Fruit fly (Drosophila melanogaster) whole organism, embryonic: ENCODE results near the gene Lgr3.

Source experiments
- Ada2b ChIP-seq: fragments of 200-800 bp; sonication (Bioruptor generic); IDR thresholded peaks from 2 replicates; pipeline ENCODE4 v1.3.6; 2022; ENCODE audit warnings: missing biosample characterization, missing genetic modification characterization
- Asciz ChIP-seq: fragments of 200-800 bp; sonication (Bioruptor generic); optimal IDR thresholded peaks from 2 replicates; lab custom pipeline; 2017; ENCODE audit warnings: missing biosample characterization, mild to moderate bottlenecking, missing genetic modification characterization, missing genetic modification reagents
- Atf-2 ChIP-seq: fragments of 200-800 bp; sonication (Bioruptor generic); optimal IDR thresholded peaks from 2 replicates; lab custom pipeline; 2016; ENCODE audit warnings: missing biosample characterization, missing genetic modification characterization
- Awh ChIP-seq: fragments of 200-800 bp; sonication (Bioruptor generic); IDR thresholded peaks from 2 replicates; pipeline ENCODE4, ENCODE4 v1.3.6; 2022; ENCODE audit warnings: missing biosample characterization, missing genetic modification characterization
- C15 ChIP-seq: fragments of 200-800 bp; sonication (Bioruptor generic); IDR thresholded peaks from 3 replicates; pipeline ENCODE4 v1.3.6; 2022; ENCODE audit warnings: missing biosample characterization, missing genetic modification characterization
- CG10959 ChIP-seq: fragments of 200-800 bp; sonication (Bioruptor generic); IDR thresholded peaks from 2 replicates; pipeline ENCODE4 v1.3.6; 2022; ENCODE audit warnings: missing biosample characterization, missing genetic modification characterization
- CG10979 ChIP-seq: fragments of 200-800 bp; sonication (Bioruptor generic); optimal IDR thresholded peaks from 2 replicates; lab custom pipeline; 2018; ENCODE audit warnings: missing biosample characterization, mild to moderate bottlenecking, missing genetic modification characterization, moderate library complexity
- CG11504 ChIP-seq: fragments of 200-800 bp; sonication (Bioruptor generic); optimal IDR thresholded peaks from 3 replicates; lab custom pipeline; 2019; ENCODE audit warnings: missing biosample characterization, mild to moderate bottlenecking, missing genetic modification characterization, moderate library complexity
- CG11560 ChIP-seq: fragments of 200-800 bp; sonication (Bioruptor generic); IDR thresholded peaks from 3 replicates; pipeline ENCODE4 v1.3.6; 2022; ENCODE audit warnings: missing biosample characterization, missing genetic modification characterization
- CG12219 ChIP-seq: fragments of 200-800 bp; sonication (Bioruptor generic); optimal IDR thresholded peaks from 3 replicates; lab custom pipeline; 2018; ENCODE audit warnings: missing biosample characterization, mild to moderate bottlenecking, missing genetic modification characterization
- CG12659 ChIP-seq: fragments of 200-800 bp; sonication (Bioruptor generic); optimal IDR thresholded peaks from 3 replicates; lab custom pipeline; 2017; ENCODE audit warnings: mild to moderate bottlenecking, missing biosample characterization, missing genetic modification reagents, missing genetic modification characterization
- CG14441 ChIP-seq: fragments of 200-800 bp; sonication (Bioruptor generic); IDR thresholded peaks from 2 replicates; pipeline ENCODE4 v1.3.6; 2022; ENCODE audit warnings: missing biosample characterization, missing genetic modification characterization
- CG17186 ChIP-seq: fragments of 200-800 bp; sonication (Bioruptor generic); optimal IDR thresholded peaks from 3 replicates; lab custom pipeline; 2017; ENCODE audit warnings: missing biosample characterization, missing genetic modification reagents, missing genetic modification characterization
- CG17829 ChIP-seq: fragments of 200-800 bp; optimal IDR thresholded peaks from 2 replicates; lab custom pipeline; 2019; ENCODE audit warnings: missing biosample characterization, mild to moderate bottlenecking, missing genetic modification characterization, moderate library complexity
- CG33557 ChIP-seq: fragments of 200-800 bp; sonication (Bioruptor generic); optimal IDR thresholded peaks from 2 replicates; lab custom pipeline; 2019; ENCODE audit warnings: missing biosample characterization, mild to moderate bottlenecking, missing genetic modification characterization, moderate library complexity
- CG6254 ChIP-seq: fragments of 200-800 bp; sonication (Bioruptor generic); optimal IDR thresholded peaks from 3 replicates; lab custom pipeline; 2017; ENCODE audit warnings: mild to moderate bottlenecking, missing biosample characterization, missing genetic modification reagents, missing genetic modification characterization
- CG6689 ChIP-seq: fragments of 200-800 bp; sonication (Bioruptor generic); IDR thresholded peaks from 2 replicates; pipeline ENCODE4 v1.3.6; 2022; ENCODE audit warnings: missing biosample characterization, missing genetic modification characterization
- CrebB ChIP-seq: fragments of 200-800 bp; sonication (Bioruptor generic); optimal IDR thresholded peaks from 3 replicates; lab custom pipeline; 2018; ENCODE audit warnings: missing biosample characterization, mild to moderate bottlenecking, missing genetic modification characterization
- E2f2 ChIP-seq: fragments of 200-800 bp; sonication (Bioruptor generic); IDR thresholded peaks from 2 replicates; pipeline ENCODE4 v1.3.6; 2022; ENCODE audit warnings: missing biosample characterization, missing genetic modification characterization
- Elba2 ChIP-seq: fragments of 200-800 bp; sonication (Bioruptor generic); optimal IDR thresholded peaks from 3 replicates; lab custom pipeline; 2016; ENCODE audit warnings: missing biosample characterization, missing genetic modification characterization
- Ets65A ChIP-seq: fragments of 200-800 bp; sonication (Bioruptor generic); peaks from one replicate; lab custom pipeline; 2016; ENCODE audit warnings: missing biosample characterization, missing genetic modification characterization
- HHEX ChIP-seq: fragments of 200-800 bp; sonication (Bioruptor generic); optimal IDR thresholded peaks from 3 replicates; lab custom pipeline; 2017; ENCODE audit warnings: missing biosample characterization, mild to moderate bottlenecking, missing genetic modification characterization, missing genetic modification reagents
- MESR4 ChIP-seq: fragments of 200-800 bp; sonication (Bioruptor generic); optimal IDR thresholded peaks from 2 replicates; lab custom pipeline; 2018; ENCODE audit warnings: missing biosample characterization, mild to moderate bottlenecking, missing genetic modification characterization, moderate library complexity
- Mes4 ChIP-seq: fragments of 200-800 bp; sonication (Bioruptor generic); optimal IDR thresholded peaks from 2 replicates; lab custom pipeline; 2016; ENCODE audit warnings: missing biosample characterization, missing genetic modification characterization
- NC2α ChIP-seq: fragments of 200-800 bp; sonication (Bioruptor generic); optimal IDR thresholded peaks from 2 replicates; lab custom pipeline; 2016; ENCODE audit warnings: missing biosample characterization, missing genetic modification characterization
- NC2β ChIP-seq: fragments of 200-800 bp; sonication (Bioruptor generic); optimal IDR thresholded peaks from 2 replicates; lab custom pipeline; 2016; ENCODE audit warnings: missing biosample characterization, missing genetic modification characterization
- NK7.1 ChIP-seq: fragments of 200-800 bp; sonication (Bioruptor generic); optimal IDR thresholded peaks from 3 replicates; lab custom pipeline; 2016; ENCODE audit warnings: missing biosample characterization, missing genetic modification characterization
- Oaz ChIP-seq: fragments of 200-800 bp; sonication (Bioruptor generic); IDR thresholded peaks from 2 replicates; pipeline ENCODE4 v1.3.6; 2022; ENCODE audit warnings: missing biosample characterization, missing genetic modification characterization
- PHDP ChIP-seq: fragments of 200-800 bp; sonication (Bioruptor generic); optimal IDR thresholded peaks from 3 replicates; lab custom pipeline; 2018; ENCODE audit warnings: missing biosample characterization, mild to moderate bottlenecking, missing genetic modification characterization, moderate library complexity
- Ravus ChIP-seq: fragments of 200-800 bp; sonication (Bioruptor generic); IDR thresholded peaks from 2 replicates; pipeline ENCODE4 v1.3.6; 2022; ENCODE audit warnings: missing biosample characterization, missing genetic modification characterization
- YL-1 ChIP-seq: fragments of 200-800 bp; sonication (Bioruptor generic); optimal IDR thresholded peaks from 3 replicates; lab custom pipeline; 2017; ENCODE audit warnings: missing biosample characterization, mild to moderate bottlenecking, missing genetic modification characterization
- bbx ChIP-seq: fragments of 200-800 bp; sonication (Bioruptor generic); IDR thresholded peaks from 2 replicates; pipeline ENCODE4 v1.3.6; 2022; ENCODE audit warnings: missing biosample characterization, missing genetic modification characterization; ENCODE audit not compliant: partially characterized antibody
- caup ChIP-seq: fragments of 200-800 bp; sonication (Bioruptor generic); optimal IDR thresholded peaks from 3 replicates; lab custom pipeline; 2017; ENCODE audit warnings: missing biosample characterization, mild to moderate bottlenecking, missing genetic modification characterization, moderate library complexity; ENCODE audit not compliant: severe bottlenecking
- cwo ChIP-seq: fragments of 200-800 bp; sonication (Bioruptor generic); optimal IDR thresholded peaks from 3 replicates; lab custom pipeline; 2017; ENCODE audit warnings: missing biosample characterization, missing genetic modification characterization, mild to moderate bottlenecking, moderate library complexity, missing genetic modification reagents
- dysf ChIP-seq: fragments of 200-800 bp; sonication (Bioruptor generic); IDR thresholded peaks from 3 replicates; pipeline ENCODE4 v1.3.6; 2022; ENCODE audit warnings: missing biosample characterization, missing genetic modification characterization
- gfzf ChIP-seq: fragments of 200-800 bp; sonication (Bioruptor generic); optimal IDR thresholded peaks from 2 replicates; lab custom pipeline; 2016; ENCODE audit warnings: missing biosample characterization, mild to moderate bottlenecking, missing genetic modification characterization, moderate library complexity
- gro ChIP-seq: fragments of 200-800 bp; sonication (Bioruptor generic); optimal IDR thresholded peaks from 2 replicates; lab custom pipeline; 2016; ENCODE audit warnings: missing biosample characterization, missing genetic modification characterization
- ind ChIP-seq: fragments of 200-800 bp; sonication (Bioruptor generic); optimal IDR thresholded peaks from 3 replicates; lab custom pipeline; 2016; ENCODE audit warnings: missing biosample characterization, missing genetic modification characterization
- nerfin-2 ChIP-seq: fragments of 200-800 bp; sonication (Bioruptor generic); IDR thresholded peaks from 2 replicates; pipeline ENCODE4 v1.3.6; 2022; ENCODE audit warnings: missing biosample characterization, missing genetic modification characterization; ENCODE audit not compliant: partially characterized antibody
- p53 ChIP-seq: fragments of 200-800 bp; sonication (Bioruptor generic); optimal IDR thresholded peaks from 2 replicates; lab custom pipeline; 2016; ENCODE audit warnings: missing biosample characterization, missing genetic modification characterization
- pho ChIP-seq: fragments of 200-800 bp; sonication (Bioruptor generic); optimal IDR thresholded peaks from 2 replicates; lab custom pipeline; 2016; ENCODE audit warnings: missing biosample characterization, missing genetic modification characterization
- repo ChIP-seq: fragments of 200-800 bp; sonication (Bioruptor generic); optimal IDR thresholded peaks from 2 replicates; lab custom pipeline; 2016; ENCODE audit warnings: missing biosample characterization, missing genetic modification characterization
- schlank ChIP-seq: fragments of 200-800 bp; sonication (Bioruptor generic); optimal IDR thresholded peaks from 2 replicates; lab custom pipeline; 2018; ENCODE audit warnings: missing biosample characterization, mild to moderate bottlenecking, missing genetic modification characterization
- sima ChIP-seq: fragments of 200-800 bp; sonication (Bioruptor generic); optimal IDR thresholded peaks from 2 replicates; lab custom pipeline; 2016; ENCODE audit warnings: missing biosample characterization, missing genetic modification characterization
- stc ChIP-seq: fragments of 200-800 bp; sonication (Bioruptor generic); IDR thresholded peaks from 2 replicates; pipeline ENCODE4 v1.3.6; 2022; ENCODE audit warnings: missing biosample characterization, missing genetic modification characterization
- stwl ChIP-seq: fragments of 200-800 bp; sonication (Bioruptor generic); optimal IDR thresholded peaks from 3 replicates; lab custom pipeline; 2018; ENCODE audit warnings: missing biosample characterization, mild to moderate bottlenecking, missing genetic modification characterization, moderate library complexity
- toy ChIP-seq: fragments of 200-800 bp; sonication (Bioruptor generic); IDR thresholded peaks from 2 replicates; pipeline ENCODE4 v1.3.6; 2022; ENCODE audit warnings: missing biosample characterization, missing genetic modification characterization
- trem ChIP-seq: fragments of 200-800 bp; optimal IDR thresholded peaks from 3 replicates; lab custom pipeline; 2019; ENCODE audit warnings: missing biosample characterization, mild to moderate bottlenecking, missing genetic modification characterization, moderate library complexity
- unc-4 ChIP-seq: fragments of 200-800 bp; sonication (Bioruptor generic); IDR thresholded peaks from 2 replicates; pipeline ENCODE4 v1.3.6; 2022; ENCODE audit warnings: missing biosample characterization, missing genetic modification characterization; ENCODE audit not compliant: partially characterized antibody

Gene Lgr3

DNA sequence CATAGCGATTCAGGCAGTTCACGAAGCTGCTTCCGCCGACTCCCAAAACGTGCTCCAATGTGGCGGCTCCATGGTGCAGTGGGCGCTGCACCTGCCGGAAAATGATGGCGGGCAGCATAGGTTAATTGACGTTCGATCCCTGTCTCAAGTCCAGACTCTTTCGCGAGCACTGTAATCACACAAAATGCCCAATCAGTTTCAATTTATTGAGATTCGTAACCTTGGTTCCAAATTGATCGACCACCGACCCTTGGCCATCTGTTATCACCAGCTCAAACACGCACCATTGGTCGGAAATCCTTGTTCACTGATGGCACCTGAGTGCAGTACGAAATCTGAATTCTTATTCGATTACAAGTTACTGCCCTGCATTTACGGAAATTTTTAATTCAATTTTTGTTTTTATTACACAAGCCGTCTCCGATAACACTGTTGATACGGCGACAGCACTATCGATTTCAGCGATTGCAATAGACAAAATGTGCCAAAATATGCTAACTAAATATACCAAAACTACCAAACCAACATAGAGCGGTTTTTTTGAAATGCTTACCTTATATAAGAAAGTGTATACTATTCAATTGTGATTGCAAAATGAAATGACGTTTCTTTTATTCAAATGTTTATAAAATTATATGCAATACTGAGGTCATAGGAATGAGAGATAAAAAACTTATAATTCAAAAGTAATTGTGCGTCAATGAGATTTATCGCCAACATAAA lies 21.2 kb downstream of the Lgr3 start, which contains the start of gene CLS (continued):
- TF ChIP-seq nerfin-2: peak; percentile 29; the same call in 1 of the 2 replicates
- peak; percentile 15 for TF ChIP-seq YL-1 (GFP tag; lab: Kevin White, UChicago)
- TF ChIP-seq CG17186 (GFP tag; lab: Kevin White, UChicago): peak; percentile 4
- peak; percentile 66 for TF ChIP-seq unc-4 (GFP tag; lab: Robert Waterston, UW)
- peak; percentile 77 for TF ChIP-seq gfzf (GFP tag; lab: Kevin White, UChicago)
- TF ChIP-seq CG10979 (tag; lab: Kevin White, UChicago): no peak
- no peak for TF ChIP-seq NC2α (GFP tag; lab: Kevin White, UChicago)
- TF ChIP-seq E2f2 (GFP tag; lab: Robert Waterston, UW): peak; percentile 94
- no peak for TF ChIP-seq Elba2 (GFP tag; lab: Kevin White, UChicago)
- TF ChIP-seq pho (GFP tag; lab: Kevin White, UChicago): no peak
- no peak for TF ChIP-seq Oaz (GFP tag; lab: Robert Waterston, UW)
- TF ChIP-seq trem: peak; percentile 53
- TF ChIP-seq stc (GFP tag; lab: Robert Waterston, UW): no peak
- peak; percentile 7 for TF ChIP-seq PHDP (tag; lab: Kevin White, UChicago)
- TF ChIP-seq bbx (GFP tag; lab: Robert Waterston, UW): peak; percentile 67
- no peak for TF ChIP-seq repo (GFP tag; lab: Kevin White, UChicago)
- no peak for TF ChIP-seq CG12219
- TF ChIP-seq Asciz (GFP tag; lab: Kevin White, UChicago): no peak
- TF ChIP-seq CG12659 (GFP tag; lab: Kevin White, UChicago): peak; percentile 30
- TF ChIP-seq Ada2b (GFP tag; lab: Robert Waterston, UW): no peak
- no peak for TF ChIP-seq CG10959 (GFP tag; lab: Robert Waterston, UW)
- peak; percentile 84 for TF ChIP-seq stwl (tag; lab: Kevin White, UChicago)
- TF ChIP-seq caup (GFP tag; lab: Kevin White, UChicago): no peak
- no peak for TF ChIP-seq CG11560
- no peak for TF ChIP-seq Mes4 (GFP tag; lab: Kevin White, UChicago)
- TF ChIP-seq, all 482 proteins: peak for 54

DNA sequence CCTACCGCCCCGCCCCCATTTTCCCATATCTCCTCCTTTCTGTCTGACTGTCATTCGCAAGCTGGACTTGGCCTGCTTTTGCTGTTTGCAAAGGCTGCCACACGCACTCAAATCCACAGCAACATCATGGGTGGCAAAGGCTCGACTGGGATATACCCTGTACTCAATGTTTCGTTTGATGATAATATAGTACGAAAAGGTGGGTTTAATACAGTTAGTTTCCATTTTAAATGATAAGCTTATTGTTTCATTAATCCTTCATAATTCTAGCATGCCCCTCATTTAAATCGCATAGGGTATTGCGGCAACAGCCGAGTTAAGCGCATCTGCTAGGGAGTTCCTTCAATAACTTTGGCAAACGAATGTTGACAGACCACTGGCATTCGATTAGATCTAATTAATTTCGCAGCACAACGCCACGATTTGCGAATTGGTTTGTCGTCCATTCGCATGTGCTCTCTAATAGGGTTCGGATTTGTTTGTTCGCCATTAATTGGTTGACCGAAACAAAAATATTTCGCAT lies 28.6 kb downstream of the Lgr3 start:
- no peak for TF ChIP-seq schlank (tag; lab: Kevin White, UChicago)
- TF ChIP-seq Oaz (GFP tag; lab: Robert Waterston, UW): no peak
- no peak for TF ChIP-seq toy
- no peak for TF ChIP-seq nerfin-2
- no peak for TF ChIP-seq CrebB (tag; lab: Kevin White, UChicago)
- TF ChIP-seq cwo (GFP tag; lab: Kevin White, UChicago): no peak
- peak; percentile 30 for TF ChIP-seq CG11504 (tag; lab: Kevin White, UChicago)
- no peak for TF ChIP-seq gro (GFP tag; lab: Kevin White, UChicago)
- 0 out of 3 replicates have a peak, but pooled peaks have one; percentile 43 for TF ChIP-seq dysf (GFP tag; lab: Robert Waterston, UW)
- no peak for TF ChIP-seq CG33557 (GFP tag; lab: Kevin White, UChicago)
- TF ChIP-seq CG14441 (GFP tag; lab: Robert Waterston, UW): no peak
- TF ChIP-seq Ets65A (GFP tag; lab: Kevin White, UChicago): peak; percentile 91
- TF ChIP-seq MESR4 (GFP tag; lab: Kevin White, UChicago): no peak
- TF ChIP-seq CG6689: 0 out of 2 replicates have a peak, but pooled peaks have one; percentile 27
- no peak for TF ChIP-seq NC2β
- TF ChIP-seq p53: no peak
- no peak for TF ChIP-seq C15 (GFP tag; lab: Robert Waterston, UW)
- TF ChIP-seq sima (GFP tag; lab: Kevin White, UChicago): no peak
- no peak for TF ChIP-seq HHEX (GFP tag; lab: Kevin White, UChicago)
- TF ChIP-seq Ravus: no peak
- no peak for TF ChIP-seq CG17829 (tag; lab: Kevin White, UChicago)
- no peak for TF ChIP-seq Awh (GFP tag; lab: Robert Waterston, UW)
- TF ChIP-seq NK7.1: no peak
- TF ChIP-seq ind (GFP tag; lab: Kevin White, UChicago): peak; percentile 9
- TF ChIP-seq CG6254: no peak
- TF ChIP-seq Atf-2 (GFP tag; lab: Kevin White, UChicago): no peak
